Worm (Caenorhabditis elegans): ENCODE data around the gene grd-7.

grd-7 gene

DNA sequence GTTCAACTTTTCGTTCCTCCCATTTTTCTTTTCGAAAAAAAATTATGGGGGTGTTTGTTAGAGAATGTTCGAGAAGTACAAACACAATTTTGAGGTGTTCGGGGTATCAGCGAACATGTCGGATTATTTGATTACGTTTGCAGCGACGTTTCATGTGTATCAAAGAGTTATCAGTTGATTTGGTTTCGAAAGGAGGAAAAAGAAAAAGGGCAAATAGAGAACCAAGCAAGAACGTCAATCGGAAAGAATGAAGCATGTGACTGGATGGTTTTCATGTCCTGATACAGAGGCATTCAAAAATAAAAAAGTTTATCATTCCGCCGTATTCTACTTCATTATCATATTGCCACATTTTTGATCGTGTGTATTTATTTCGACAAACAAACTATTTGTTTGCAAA is 24.5 kb downstream of the grd-7 start:
- TF ChIP-seq F13C5.2 (tag; optimal IDR thresholded peaks at IDR 0.05) (no peak), tbx-11 (GFP tag; IDR thresholded peaks at IDR 0.05) (no peak), hmbx-1 (tag; optimal IDR thresholded peaks at IDR 0.05) (no peak), ceh-13 (GFP tag; optimal IDR thresholded peaks at IDR 0.05) (no peak), tbx-37 (GFP tag; conservative IDR thresholded peaks at IDR 0.05) (no peak), aly-1 (tag; optimal IDR thresholded peaks at IDR 0.05) (no peak), scrt-1 (GFP tag; IDR thresholded peaks at IDR 0.05) (no peak), ama-1 (optimal IDR thresholded peaks at IDR 0.05) (no peak)

DNA sequence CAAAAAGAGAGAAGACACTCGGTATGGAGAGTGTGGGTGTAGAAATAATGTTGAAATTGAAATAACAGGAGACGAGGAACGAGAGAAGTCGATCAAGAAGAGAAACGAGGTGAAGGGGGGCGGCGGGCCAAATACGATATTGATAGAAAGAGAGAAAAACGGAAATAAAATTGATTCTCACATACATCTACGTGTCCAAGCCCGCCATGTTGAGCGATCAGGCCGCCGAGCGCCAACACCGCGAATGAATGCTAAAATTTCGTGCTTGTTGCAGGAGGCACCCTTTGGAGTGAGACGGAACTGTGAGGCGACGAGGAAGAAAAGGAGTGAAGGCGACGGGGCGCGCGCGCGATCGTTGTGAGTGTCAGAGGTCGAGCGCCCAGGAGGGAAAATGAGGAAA is 26.4 kb downstream of the grd-7 start, which contains the start of gene F46H5.7:
F46H5.7 (minus strand) TSS at position 106 of the 400 bp plus-strand sequence.
- TF ChIP-seq ceh-36 (tag; optimal IDR thresholded peaks at IDR 0.05) (no peak), B0310.2 (tag; optimal IDR thresholded peaks at IDR 0.05) (no peak)

DNA sequence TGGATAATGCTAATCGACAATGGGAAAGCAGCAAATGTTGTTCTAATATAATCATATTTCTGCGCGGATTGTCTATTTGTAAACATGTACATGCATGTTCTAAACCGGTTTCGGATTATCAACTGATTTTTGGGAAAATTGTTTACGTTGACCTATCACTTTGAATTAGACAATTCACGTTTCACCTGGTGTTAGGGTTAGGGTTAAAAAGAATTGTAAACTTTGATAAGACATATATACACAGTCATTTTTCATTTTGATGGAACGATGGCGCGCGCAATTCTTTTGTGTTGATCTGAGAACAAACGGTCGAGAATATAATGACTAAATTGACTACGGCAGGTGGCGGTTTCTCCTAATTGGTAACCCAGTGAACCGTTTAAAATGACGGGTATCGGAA is 27.2 kb downstream of the grd-7 start:
- TF ChIP-seq ceh-13 (GFP tag; optimal IDR thresholded peaks at IDR 0.05) (no peak), hmbx-1 (tag; optimal IDR thresholded peaks at IDR 0.05) (no peak), pes-1 (GFP tag; IDR thresholded peaks at IDR 0.05) (no peak), ama-1 (optimal IDR thresholded peaks at IDR 0.05) (no peak), sea-1 (GFP tag; conservative IDR thresholded peaks at IDR 0.05) (no peak), tra-4 (tag; optimal IDR thresholded peaks at IDR 0.05) (no peak), B0310.2 (tag; optimal IDR thresholded peaks at IDR 0.05) (no peak), flt-1 (GFP tag; IDR thresholded peaks at IDR 0.05) (no peak), scrt-1 (GFP tag; IDR thresholded peaks at IDR 0.05) (no peak)

DNA sequence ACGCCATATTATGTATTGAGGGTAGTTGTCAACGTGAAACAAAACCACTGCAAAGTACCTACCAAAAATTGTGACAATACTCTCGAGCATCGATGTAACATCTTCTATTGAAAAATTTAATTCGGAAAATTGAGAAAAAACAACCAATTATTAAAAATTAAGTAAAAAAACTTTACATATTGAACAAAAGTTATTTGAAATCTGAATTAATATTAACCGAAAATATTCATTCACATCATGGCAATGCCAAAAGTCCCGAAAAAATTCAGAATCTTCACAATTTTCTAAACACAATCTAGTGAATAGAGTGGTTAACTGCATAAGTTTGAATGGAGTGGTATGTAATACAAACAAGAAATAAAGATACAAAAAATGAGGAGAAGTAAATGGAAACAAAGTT is 30.7 kb downstream of the grd-7 start, which contains the start of gene F46H5.3:
F46H5.3 (minus strand) TSS at position 101 of the 400 bp plus-strand sequence.
- TF ChIP-seq tra-4 (tag; optimal IDR thresholded peaks at IDR 0.05), result no peak

DNA sequence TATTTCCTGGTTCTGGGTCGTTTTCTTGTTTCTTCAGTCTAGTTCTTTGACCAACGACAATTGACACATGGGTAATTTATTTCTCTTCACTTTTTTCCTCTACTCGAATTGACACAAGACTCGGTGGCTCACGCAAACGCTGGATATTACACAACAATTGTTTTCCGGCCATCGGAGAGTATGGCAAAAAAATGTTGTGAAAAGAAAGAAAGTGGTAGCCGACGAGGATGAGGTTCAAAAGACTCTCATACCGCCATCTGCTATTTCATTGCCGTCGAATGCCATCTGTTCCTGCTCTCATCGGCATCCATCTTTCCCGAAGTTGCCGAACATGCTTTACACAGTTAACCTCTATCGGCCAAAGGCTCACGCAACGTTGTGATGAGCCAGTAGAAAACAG is 32.6 kb downstream of the grd-7 start:
- TF ChIP-seq F13C5.2 (tag; optimal IDR thresholded peaks at IDR 0.05) (no peak), hnd-1 (tag; optimal IDR thresholded peaks at IDR 0.05) (no peak), ceh-13 (GFP tag; optimal IDR thresholded peaks at IDR 0.05) (no peak), B0310.2 (tag; optimal IDR thresholded peaks at IDR 0.05) (no peak), hmg-4 (GFP tag; optimal IDR thresholded peaks at IDR 0.05) (no peak), ama-1 (optimal IDR thresholded peaks at IDR 0.05) (no peak), ets-7 (tag; optimal IDR thresholded peaks at IDR 0.05) (no peak), tbx-11 (GFP tag; IDR thresholded peaks at IDR 0.05) (no peak), flt-1 (GFP tag; IDR thresholded peaks at IDR 0.05) (no peak), hmbx-1 (tag; optimal IDR thresholded peaks at IDR 0.05) (no peak), tbx-37 (GFP tag; conservative IDR thresholded peaks at IDR 0.05) (no peak), aly-1 (tag; optimal IDR thresholded peaks at IDR 0.05) (no peak), scrt-1 (GFP tag; IDR thresholded peaks at IDR 0.05) (no peak), ceh-36 (tag; optimal IDR thresholded peaks at IDR 0.05) (no peak), sea-1 (GFP tag; conservative IDR thresholded peaks at IDR 0.05) (no peak)

DNA sequence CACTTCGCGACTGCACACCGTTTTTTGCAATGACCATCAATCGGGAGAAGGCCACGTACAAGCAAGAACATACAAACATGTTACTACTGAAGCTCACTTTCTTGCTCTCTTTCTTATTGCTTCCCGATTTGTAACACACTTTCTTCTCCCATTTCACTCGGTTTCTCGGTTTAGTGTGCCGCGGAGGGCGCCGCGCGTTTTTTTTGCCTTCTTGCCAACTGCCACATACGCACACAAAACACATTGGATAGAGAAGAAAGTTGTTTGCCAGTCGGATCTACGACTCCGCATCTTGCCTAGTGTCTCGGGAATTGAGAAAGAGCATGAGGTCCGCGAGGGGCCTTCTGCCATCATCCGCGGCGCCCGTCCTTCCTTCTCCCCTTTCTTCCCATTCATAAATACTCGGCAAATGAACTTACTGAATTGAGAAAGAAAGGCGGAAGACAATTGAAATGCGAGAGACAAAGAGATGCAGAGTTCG is 34.5 kb downstream of the grd-7 start:
- TF ChIP-seq sea-1 (GFP tag; conservative IDR thresholded peaks at IDR 0.05), result no peak
- TF ChIP-seq hmg-4 (GFP tag; optimal IDR thresholded peaks at IDR 0.05), result peak; percentile 48
- no peak for TF ChIP-seq scrt-1 (GFP tag; IDR thresholded peaks at IDR 0.05)
- no peak for TF ChIP-seq hnd-1 (tag; optimal IDR thresholded peaks at IDR 0.05)

DNA sequence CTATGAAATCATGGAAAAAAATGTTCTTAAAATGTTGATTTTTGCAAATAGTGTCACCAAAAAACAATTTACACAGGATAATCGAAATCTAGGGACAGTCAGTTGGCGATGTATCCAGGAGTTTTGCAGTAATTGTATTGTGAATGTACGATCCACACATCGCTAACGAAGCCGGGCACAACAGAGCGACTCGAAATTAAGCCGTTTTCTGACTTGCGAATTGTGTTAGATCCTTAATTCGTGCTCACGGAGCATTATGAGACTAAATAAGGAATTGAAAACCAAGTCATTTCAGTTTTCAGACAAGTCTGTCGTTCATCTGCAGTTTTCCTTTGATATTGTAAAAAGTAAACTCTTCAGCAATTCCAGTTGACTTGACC is 35.2 kb downstream of the grd-7 start:
- TF ChIP-seq hnd-1 (tag; optimal IDR thresholded peaks at IDR 0.05), result no peak
- no peak for TF ChIP-seq ceh-13 (GFP tag; optimal IDR thresholded peaks at IDR 0.05)
- TF ChIP-seq flt-1 (GFP tag; IDR thresholded peaks at IDR 0.05), result no peak
- no peak for TF ChIP-seq pes-1 (GFP tag; IDR thresholded peaks at IDR 0.05)
- TF ChIP-seq ets-7 (tag; optimal IDR thresholded peaks at IDR 0.05), result no peak
- TF ChIP-seq scrt-1 (GFP tag; IDR thresholded peaks at IDR 0.05), result no peak
- no peak for TF ChIP-seq aly-1 (tag; optimal IDR thresholded peaks at IDR 0.05)

DNA sequence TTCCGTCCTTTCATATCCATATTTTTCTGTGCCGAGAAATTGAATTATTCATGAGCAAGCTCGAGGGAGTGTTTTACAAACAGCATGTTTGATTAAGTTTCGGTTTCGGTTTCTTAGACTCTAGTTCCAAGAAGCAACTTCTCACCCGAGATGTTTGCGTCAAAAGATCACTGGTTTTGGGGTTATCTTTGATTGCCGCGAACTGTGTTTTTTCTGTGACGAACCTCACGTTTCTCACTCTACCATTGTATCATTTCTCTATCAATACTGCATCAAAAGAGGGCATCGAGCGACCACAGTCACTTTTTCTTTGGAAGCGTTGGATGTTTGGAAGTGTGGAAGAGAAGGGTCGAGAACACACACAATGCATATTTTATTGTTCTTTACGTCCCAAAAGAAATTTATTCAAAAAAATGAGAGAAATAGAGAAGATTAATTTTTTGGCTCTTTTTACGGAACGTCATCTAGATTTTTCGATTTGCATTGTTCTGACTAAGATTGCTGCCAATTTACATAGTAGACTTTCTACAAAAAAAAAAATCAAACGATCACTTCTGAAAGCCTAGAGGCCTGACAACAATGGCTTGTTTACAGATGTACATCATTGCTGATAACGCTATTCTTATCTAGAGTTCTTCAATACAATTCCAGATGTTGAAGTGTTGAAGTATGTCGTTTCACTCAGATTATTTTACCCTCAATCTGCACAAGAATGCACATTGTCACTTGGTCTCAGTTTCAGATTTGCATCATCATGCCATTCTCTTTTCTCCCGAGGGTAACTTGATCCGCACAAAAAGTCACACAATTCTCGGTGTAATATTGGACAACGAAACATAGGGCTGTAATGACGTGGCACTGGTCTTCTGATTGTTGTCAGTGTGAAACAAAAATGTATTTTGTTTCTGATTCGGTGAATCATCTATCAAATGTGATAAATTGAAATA is 35.9 kb downstream of the grd-7 start:
- TF ChIP-seq ceh-36 (tag; optimal IDR thresholded peaks at IDR 0.05) (no peak), ceh-13 (GFP tag; optimal IDR thresholded peaks at IDR 0.05) (no peak), flt-1 (GFP tag; IDR thresholded peaks at IDR 0.05) (no peak), scrt-1 (GFP tag; IDR thresholded peaks at IDR 0.05) (no peak), pes-1 (GFP tag; IDR thresholded peaks at IDR 0.05) (no peak), B0310.2 (tag; optimal IDR thresholded peaks at IDR 0.05) (no peak), hmbx-1 (tag; optimal IDR thresholded peaks at IDR 0.05) (no peak), tbx-37 (GFP tag; conservative IDR thresholded peaks at IDR 0.05) (no peak), tra-4 (tag; optimal IDR thresholded peaks at IDR 0.05) (no peak), aly-1 (tag; optimal IDR thresholded peaks at IDR 0.05) (no peak), hmg-4 (GFP tag; optimal IDR thresholded peaks at IDR 0.05) (no peak), sea-1 (GFP tag; conservative IDR thresholded peaks at IDR 0.05) (no peak), F13C5.2 (tag; optimal IDR thresholded peaks at IDR 0.05) (no peak), ets-7 (tag; optimal IDR thresholded peaks at IDR 0.05) (no peak), hnd-1 (tag; optimal IDR thresholded peaks at IDR 0.05) (no peak), ama-1 (optimal IDR thresholded peaks at IDR 0.05) (no peak)

All from whole organism, early embryonic.